Fruit fly (Drosophila melanogaster): Measurements from ENCODE around the gene AdamTS-B.

DNA sequence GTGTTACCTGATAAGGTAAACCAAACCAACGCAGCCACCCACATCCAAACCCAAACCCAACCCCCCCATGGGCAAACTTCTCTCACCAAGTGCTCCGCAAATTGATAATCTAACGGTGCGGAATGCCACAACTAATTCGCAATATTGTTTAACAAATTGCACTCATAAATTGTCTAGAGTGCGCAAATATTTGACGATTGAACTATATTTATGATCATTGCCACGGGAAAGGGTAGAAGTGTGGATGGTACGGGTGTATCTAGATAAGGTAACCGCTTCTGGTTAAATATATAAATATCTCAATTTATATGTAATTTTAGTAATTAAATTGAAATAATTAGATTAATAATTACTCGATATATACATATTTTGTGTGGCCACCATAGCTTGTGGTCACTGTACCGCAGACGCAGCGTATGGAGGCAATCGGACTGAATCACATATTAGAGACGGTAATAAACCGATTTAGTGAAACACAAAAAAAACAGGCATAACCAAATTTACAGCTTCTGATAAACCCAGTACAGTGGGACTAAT is 20.2 kb downstream of the AdamTS-B start:
- TF ChIP-seq CG7101 (tag; optimal IDR thresholded peaks at IDR 0.05) (peak; percentile 95), bab1 (GFP tag; optimal IDR thresholded peaks at IDR 0.05) (peak; percentile 25), CG11617 (GFP tag; optimal IDR thresholded peaks at IDR 0.05) (peak; percentile 87), CG33017 (tag; optimal IDR thresholded peaks at IDR 0.05) (peak; percentile 90)

All from whole organism, adult.